Fruit fly (Drosophila melanogaster) whole organism, prepupa: ENCODE results near the gene scrt.
A peak's percentile ranks its signal among the peaks of the same experiment; 100 is the strongest.

Source experiments
- CG10631 ChIP-seq: fragments of 200-800 bp; sonication (Bioruptor generic); optimal IDR thresholded peaks from 2 replicates; lab custom pipeline; 2016; ENCODE audit warnings: missing biosample characterization, missing genetic modification characterization
- CG15336 ChIP-seq: fragments of 200-800 bp; sonication (Bioruptor generic); IDR thresholded peaks from 2 replicates; pipeline ENCODE4 v1.3.6; 2022; ENCODE audit warnings: missing biosample characterization, missing genetic modification characterization
- CG16779 ChIP-seq: fragments of 200-800 bp; sonication (Bioruptor generic); optimal IDR thresholded peaks from 3 replicates; lab custom pipeline; 2017; ENCODE audit warnings: missing biosample characterization, mild to moderate bottlenecking, missing genetic modification characterization
- CG3032 ChIP-seq: fragments of 200-800 bp; optimal IDR thresholded peaks from 2 replicates; lab custom pipeline; 2019; ENCODE audit warnings: missing biosample characterization, mild to moderate bottlenecking, missing genetic modification characterization, moderate library complexity
- CG31627 ChIP-seq: fragments of 200-800 bp; sonication (Bioruptor generic); optimal IDR thresholded peaks from 3 replicates; lab custom pipeline; 2016; ENCODE audit warnings: missing biosample characterization, missing genetic modification characterization
- CG32006 ChIP-seq: fragments of 200-800 bp; sonication (Bioruptor generic); optimal IDR thresholded peaks from 3 replicates; lab custom pipeline; 2017; ENCODE audit warnings: missing biosample characterization, mild to moderate bottlenecking, missing genetic modification characterization
- CG34406 ChIP-seq: fragments of 200-800 bp; sonication (Bioruptor generic); optimal IDR thresholded peaks from 3 replicates; lab custom pipeline; 2016; ENCODE audit warnings: missing biosample characterization, missing genetic modification characterization
- CG3919 ChIP-seq: fragments of 200-800 bp; sonication (Bioruptor generic); optimal IDR thresholded peaks from 3 replicates; lab custom pipeline; 2016; ENCODE audit warnings: missing biosample characterization, missing genetic modification characterization
- CG4318 ChIP-seq: fragments of 200-800 bp; sonication (Bioruptor generic); optimal IDR thresholded peaks from 3 replicates; lab custom pipeline; 2017; ENCODE audit warnings: missing biosample characterization, mild to moderate bottlenecking, missing genetic modification characterization
- CG6163 ChIP-seq: fragments of 200-800 bp; sonication (Bioruptor generic); IDR thresholded peaks from 3 replicates; pipeline ENCODE4 v1.3.6; 2022; ENCODE audit warnings: missing biosample characterization, missing genetic modification characterization
- CG6276 ChIP-seq: fragments of 200-800 bp; sonication (Bioruptor generic); optimal IDR thresholded peaks from 2 replicates; lab custom pipeline; 2017; ENCODE audit warnings: missing biosample characterization, mild to moderate bottlenecking, missing genetic modification characterization
- CG8119 ChIP-seq: fragments of 200-800 bp; sonication (Bioruptor generic); IDR thresholded peaks from 3 replicates; pipeline ENCODE4 v1.3.6; 2022; ENCODE audit warnings: missing biosample characterization, missing genetic modification characterization
- CG8319 ChIP-seq: fragments of 200-800 bp; sonication (Bioruptor generic); optimal IDR thresholded peaks from 3 replicates; lab custom pipeline; 2016; ENCODE audit warnings: missing biosample characterization, missing genetic modification characterization
- CG8632 ChIP-seq: fragments of 200-800 bp; sonication (Bioruptor generic); optimal IDR thresholded peaks from 3 replicates; lab custom pipeline; 2016; ENCODE audit warnings: missing biosample characterization, missing genetic modification characterization
- Eip78C ChIP-seq: fragments of 200-800 bp; sonication (Bioruptor generic); peaks from one replicate; lab custom pipeline; 2016; ENCODE audit warnings: missing biosample characterization, missing genetic modification characterization
- Gug ChIP-seq: fragments of 200-800 bp; sonication (Bioruptor generic); IDR thresholded peaks from 2 replicates; pipeline ENCODE4 v1.3.6; 2022; ENCODE audit warnings: missing biosample characterization, missing genetic modification characterization
- Hr39 ChIP-seq: fragments of 200-800 bp; sonication (Bioruptor generic); optimal IDR thresholded peaks from 2 replicates; lab custom pipeline; 2016; ENCODE audit warnings: missing biosample characterization, missing genetic modification characterization
- Hr4 ChIP-seq: fragments of 200-800 bp; sonication (Bioruptor generic); optimal IDR thresholded peaks from 3 replicates; lab custom pipeline; 2016; ENCODE audit warnings: missing biosample characterization, missing genetic modification characterization
- Lpt ChIP-seq: fragments of 200-800 bp; sonication (Bioruptor generic); optimal IDR thresholded peaks from 3 replicates; lab custom pipeline; 2016; ENCODE audit warnings: missing biosample characterization, missing genetic modification characterization
- Met ChIP-seq: fragments of 200-800 bp; sonication (Bioruptor generic); optimal IDR thresholded peaks from 3 replicates; lab custom pipeline; 2016; ENCODE audit warnings: missing biosample characterization, missing genetic modification characterization
- OdsH ChIP-seq: fragments of 200-800 bp; sonication (Bioruptor generic); optimal IDR thresholded peaks from 3 replicates; lab custom pipeline; 2016; ENCODE audit warnings: missing biosample characterization, missing genetic modification characterization
- Smox ChIP-seq: fragments of 200-800 bp; sonication (Bioruptor generic); optimal IDR thresholded peaks from 3 replicates; lab custom pipeline; 2016; ENCODE audit warnings: missing biosample characterization, missing genetic modification characterization
- Sox14 ChIP-seq: fragments of 200-800 bp; sonication (Bioruptor generic); optimal IDR thresholded peaks from 3 replicates; lab custom pipeline; 2016; ENCODE audit warnings: missing biosample characterization, missing genetic modification characterization
- Sox15 ChIP-seq: fragments of 200-800 bp; sonication (Bioruptor generic); optimal IDR thresholded peaks from 3 replicates; lab custom pipeline; 2016; ENCODE audit warnings: missing biosample characterization, missing genetic modification characterization
- achi ChIP-seq: fragments of 200-800 bp; sonication (Bioruptor generic); optimal IDR thresholded peaks from 3 replicates; lab custom pipeline; 2016; ENCODE audit warnings: missing biosample characterization, missing genetic modification characterization
- acj6 ChIP-seq: fragments of 200-800 bp; sonication (Bioruptor generic); optimal IDR thresholded peaks from 3 replicates; lab custom pipeline; 2016; ENCODE audit warnings: missing biosample characterization, missing genetic modification characterization
- cyc ChIP-seq: fragments of 200-800 bp; sonication (Bioruptor generic); optimal IDR thresholded peaks from 3 replicates; lab custom pipeline; 2016; ENCODE audit warnings: missing biosample characterization, missing genetic modification characterization
- eg ChIP-seq: fragments of 200-800 bp; sonication (Bioruptor generic); IDR thresholded peaks from 3 replicates; pipeline ENCODE4 v1.3.6; 2022; ENCODE audit warnings: missing biosample characterization, missing genetic modification characterization
- esn ChIP-seq: fragments of 200-800 bp; sonication (Bioruptor generic); optimal IDR thresholded peaks from 2 replicates; lab custom pipeline; 2016; ENCODE audit warnings: missing biosample characterization, mild to moderate bottlenecking, missing genetic modification characterization, moderate library complexity
- fd59A ChIP-seq: fragments of 200-800 bp; sonication (Bioruptor generic); optimal IDR thresholded peaks from 2 replicates; lab custom pipeline; 2017; ENCODE audit warnings: missing biosample characterization, mild to moderate bottlenecking, missing genetic modification characterization, missing genetic modification reagents
- fkh ChIP-seq: fragments of 200-800 bp; sonication (Bioruptor generic); optimal IDR thresholded peaks from 3 replicates; lab custom pipeline; 2017; ENCODE audit warnings: missing biosample characterization, mild to moderate bottlenecking, missing genetic modification characterization, moderate library complexity
- net ChIP-seq: fragments of 200-800 bp; sonication (Bioruptor generic); optimal IDR thresholded peaks from 3 replicates; lab custom pipeline; 2016; ENCODE audit warnings: missing biosample characterization, missing genetic modification characterization
- pdm3 ChIP-seq: fragments of 200-800 bp; sonication (Bioruptor generic); optimal IDR thresholded peaks from 3 replicates; lab custom pipeline; 2016; ENCODE audit warnings: missing biosample characterization, missing genetic modification characterization
- salr ChIP-seq, 2 experiments: fragments of 200-800 bp; sonication (Bioruptor generic); optimal IDR thresholded peaks; 3 replicates each; lab custom pipeline; 2016 to 2018; ENCODE audit warnings: missing biosample characterization in 2 of 2, missing genetic modification characterization in 2 of 2, mild to moderate bottlenecking in 1 of 2
- svp ChIP-seq: fragments of 200-800 bp; sonication (Bioruptor generic); peaks from one replicate; lab custom pipeline; 2016; ENCODE audit warnings: missing biosample characterization, missing genetic modification characterization
- topi ChIP-seq: fragments of 200-800 bp; sonication (Bioruptor generic); optimal IDR thresholded peaks from 3 replicates; lab custom pipeline; 2016; ENCODE audit warnings: missing biosample characterization, missing genetic modification characterization

scrt gene

dm6 chr3L:3983466-3983946, at the start of gene scrt:
Gene scrt, plus strand, starts transcription at chr3L:3983896.
- TF ChIP-seq Smox (GFP tag; lab: Kevin White, UChicago) (no peak), CG6163 (GFP tag; lab: Robert Waterston, UW) (0 out of 3 replicates have a peak, but pooled peaks have one; percentile 15), acj6 (no peak), CG8319 (no peak), fkh (GFP tag; lab: Kevin White, UChicago) (no peak), svp (peak; percentile 57), salr (GFP tag; optimal IDR thresholded peaks at IDR 0.05; lab: Kevin White, UChicago) (no peak), Lpt (no peak)

dm6 chr3L:3934110-3934509, 49.6 kb upstream of the scrt start:
- TF ChIP-seq CG16779 (tag; lab: Kevin White, UChicago) (no peak), cyc (GFP tag; lab: Kevin White, UChicago) (no peak), esn (GFP tag; lab: Kevin White, UChicago) (no peak), CG10631 (GFP tag; lab: Kevin White, UChicago) (no peak), CG32006 (GFP tag; lab: Kevin White, UChicago) (peak; percentile 44), eg (GFP tag; lab: Robert Waterston, UW) (0 out of 3 replicates have a peak, but pooled peaks have one; percentile 20), Hr4 (GFP tag; lab: Kevin White, UChicago) (peak; percentile 1)

dm6 chr3L:3935567-3936207, 48.0 kb upstream of the scrt start, which contains the start of gene Eip63F-1:
Gene Eip63F-1, minus strand, starts transcription at chr3L:3935617.
- TF ChIP-seq CG32006 (GFP tag; lab: Kevin White, UChicago) = peak; percentile 69
- peak; percentile 66 for TF ChIP-seq Hr4 (GFP tag; lab: Kevin White, UChicago)
- TF ChIP-seq Met = peak; percentile 19
- peak; percentile 62 for TF ChIP-seq CG15336 (GFP tag; lab: Robert Waterston, UW)
- no peak for TF ChIP-seq Lpt
- peak; percentile 44; the same call in 1 of the 2 replicates for TF ChIP-seq Gug (GFP tag; lab: Robert Waterston, UW)
- TF ChIP-seq achi (GFP tag; lab: Kevin White, UChicago) = peak; percentile 35
- peak; percentile 36 for TF ChIP-seq net (GFP tag; lab: Kevin White, UChicago)
- TF ChIP-seq salr (GFP tag; optimal IDR thresholded peaks at IDR 0.05; lab: Kevin White, UChicago) = peak in 1 of 2 experiments; percentile 45
- TF ChIP-seq eg (GFP tag; lab: Robert Waterston, UW) = 0 out of 3 replicates have a peak, but pooled peaks have one; percentile 34
- peak; percentile 15 for TF ChIP-seq Hr39 (GFP tag; lab: Kevin White, UChicago)
- peak; percentile 12 for TF ChIP-seq CG4318 (GFP tag; lab: Kevin White, UChicago)
- peak; percentile 76 for TF ChIP-seq Eip78C
- peak; percentile 54 for TF ChIP-seq OdsH (GFP tag; lab: Kevin White, UChicago)
- TF ChIP-seq CG3032 (tag; lab: Kevin White, UChicago) = no peak
- no peak for TF ChIP-seq CG8319
- no peak for TF ChIP-seq fd59A (GFP tag; lab: Kevin White, UChicago)
- peak; percentile 12 for TF ChIP-seq CG31627 (GFP tag; lab: Kevin White, UChicago)
- TF ChIP-seq esn (GFP tag; lab: Kevin White, UChicago) = peak; percentile 27
- peak; percentile 51 for TF ChIP-seq CG6276 (GFP tag; lab: Kevin White, UChicago)
- TF ChIP-seq topi (GFP tag; lab: Kevin White, UChicago) = no peak
- TF ChIP-seq CG34406 (GFP tag; lab: Kevin White, UChicago) = peak; percentile 1
- TF ChIP-seq pdm3 (GFP tag; lab: Kevin White, UChicago) = peak; percentile 20
- TF ChIP-seq Sox14 = no peak
- peak; percentile 50 for TF ChIP-seq CG8119 (GFP tag; lab: Robert Waterston, UW)
- no peak for TF ChIP-seq Sox15 (GFP tag; lab: Kevin White, UChicago)
- TF ChIP-seq CG8632 (GFP tag; lab: Kevin White, UChicago) = no peak
- TF ChIP-seq cyc (GFP tag; lab: Kevin White, UChicago) = peak; percentile 4
- peak; percentile 37 for TF ChIP-seq CG3919 (GFP tag; lab: Kevin White, UChicago)
- TF ChIP-seq Smox (GFP tag; lab: Kevin White, UChicago) = no peak
- TF ChIP-seq svp = peak; percentile 62
